Fruit fly (Drosophila melanogaster): ENCODE data around the gene bves.

The bves gene

DNA sequence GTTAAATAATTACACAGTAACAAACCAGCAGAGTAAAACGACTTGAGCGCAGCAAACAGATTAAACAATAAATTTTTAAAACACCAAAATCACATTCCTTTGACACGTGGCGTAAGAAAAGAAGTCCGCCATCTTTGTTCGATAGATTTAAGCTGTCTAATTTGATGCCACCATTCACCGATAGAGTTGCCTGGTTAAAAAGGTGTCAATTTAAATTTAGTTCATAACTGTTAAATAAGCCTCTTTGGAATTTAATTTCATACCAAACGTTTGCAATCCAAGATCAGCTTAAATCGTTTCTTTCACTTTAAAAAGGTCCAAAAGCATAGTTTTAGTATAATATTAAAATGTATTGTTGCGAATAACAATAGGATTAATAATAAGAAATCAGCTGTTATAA lies 48.3 kb downstream of the bves start, which contains the start of gene CG15446:
TSS of gene CG15446 (minus strand) at position 101 of the 400 bp plus-strand sequence.
- no peak for TF ChIP-seq Dfd (GFP tag; optimal IDR thresholded peaks at IDR 0.05)
- TF ChIP-seq h (GFP tag; optimal IDR thresholded peaks at IDR 0.05): no peak
- no peak for TF ChIP-seq Vsx2 (GFP tag; optimal IDR thresholded peaks at IDR 0.05; ENCODE audit: partially characterized antibody)
- TF ChIP-seq jim (GFP tag; optimal IDR thresholded peaks at IDR 0.05): no peak
- TF ChIP-seq N (GFP tag; optimal IDR thresholded peaks at IDR 0.05): no peak
- no peak for TF ChIP-seq Hr83 (GFP tag; optimal IDR thresholded peaks at IDR 0.05; ENCODE audit: poor library complexity, severe bottlenecking)
- no peak for TF ChIP-seq woc (GFP tag; optimal IDR thresholded peaks at IDR 0.05)
- no peak for TF ChIP-seq Jra (GFP tag; optimal IDR thresholded peaks at IDR 0.05)
- TF ChIP-seq rgr (GFP tag; optimal IDR thresholded peaks at IDR 0.05): no peak

DNA sequence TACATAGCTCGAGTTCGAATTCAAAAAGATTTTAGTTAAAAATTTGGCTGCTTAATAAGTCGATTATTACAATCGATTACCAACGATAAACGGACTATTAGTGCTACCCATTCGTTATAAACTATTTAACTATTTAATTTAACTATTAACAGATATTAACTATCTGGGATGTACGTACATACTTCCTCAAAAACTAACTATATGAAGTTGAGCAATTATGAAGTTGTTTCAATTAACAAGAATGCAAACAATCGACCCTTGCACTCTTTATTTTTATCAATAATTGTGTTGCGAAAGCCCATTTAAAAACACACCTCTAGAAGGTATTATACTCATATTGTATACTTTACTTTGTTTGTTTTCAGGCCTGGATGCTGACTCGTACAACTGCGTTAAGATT lies 52.5 kb downstream of the bves start, which contains the start of gene CG1503:
TSS of gene CG1503 (minus strand) at position 101 of the 400 bp plus-strand sequence.
- TF ChIP-seq GATAd (GFP tag; optimal IDR thresholded peaks at IDR 0.05): no peak
- TF ChIP-seq CrebA (GFP tag; optimal IDR thresholded peaks at IDR 0.05; ENCODE audit: borderline replicate concordance): no peak
- TF ChIP-seq brk (GFP tag; optimal IDR thresholded peaks at IDR 0.05): no peak
- no peak for TF ChIP-seq rgr (GFP tag; optimal IDR thresholded peaks at IDR 0.05)
- TF ChIP-seq Abd-B (GFP tag; optimal IDR thresholded peaks at IDR 0.05): no peak
- no peak for TF ChIP-seq fru (GFP tag; optimal IDR thresholded peaks at IDR 0.05)
- TF ChIP-seq CG9705 (GFP tag; optimal IDR thresholded peaks at IDR 0.05): no peak
- TF ChIP-seq Vsx2 (GFP tag; optimal IDR thresholded peaks at IDR 0.05; ENCODE audit: partially characterized antibody): no peak
- no peak for TF ChIP-seq Sp1 (GFP tag; optimal IDR thresholded peaks at IDR 0.05)
- no peak for TF ChIP-seq dmrt93B (GFP tag; optimal IDR thresholded peaks at IDR 0.05)
- no peak for TF ChIP-seq woc (GFP tag; optimal IDR thresholded peaks at IDR 0.05)
- no peak for TF ChIP-seq Rel (GFP tag; optimal IDR thresholded peaks at IDR 0.05)
- TF ChIP-seq Rel (tag; optimal IDR thresholded peaks at IDR 0.05): no peak
- no peak for TF ChIP-seq Hr78 (GFP tag; optimal IDR thresholded peaks at IDR 0.05)
- TF ChIP-seq OdsH (GFP tag; optimal IDR thresholded peaks at IDR 0.05): no peak
- no peak for TF ChIP-seq ey (GFP tag; optimal IDR thresholded peaks at IDR 0.05)

DNA sequence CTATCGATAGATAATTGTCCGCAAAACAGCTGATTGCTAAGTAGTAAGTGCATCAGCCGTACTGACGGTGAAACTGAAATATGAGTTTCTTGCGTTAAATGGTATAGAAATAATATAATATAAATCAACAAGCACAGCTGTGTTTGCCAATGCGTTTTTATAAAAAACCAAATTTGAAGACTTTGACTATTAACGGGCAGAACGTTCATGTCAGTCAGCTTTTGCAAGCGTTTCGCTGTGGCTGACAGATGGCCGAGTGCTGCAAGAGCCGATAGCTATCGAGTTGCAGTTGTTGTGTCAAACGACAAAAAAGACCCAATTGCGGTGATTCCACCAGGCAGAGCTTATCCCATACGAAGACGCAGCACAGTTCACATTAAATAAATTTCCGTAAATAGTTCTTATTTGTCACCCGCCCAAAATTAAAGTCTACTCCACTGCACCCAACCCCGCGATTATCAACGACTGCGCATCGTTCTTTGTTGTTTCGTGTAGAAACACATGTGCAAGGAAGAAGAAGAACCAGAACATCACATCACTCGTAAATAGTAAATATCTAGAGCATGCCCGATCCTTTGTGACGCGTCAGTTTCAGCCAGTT lies 63.2 kb downstream of the bves start, which contains the start of the genes unc and CG15445:
TSS of gene unc (minus strand) at position 51 of the 601 bp plus-strand sequence.
TSS of gene CG15445 (plus strand) at position 296 of the 601 bp plus-strand sequence.
- no peak for TF ChIP-seq CG32264 (GFP tag; optimal IDR thresholded peaks at IDR 0.05)
- no peak for TF ChIP-seq br (GFP tag; optimal IDR thresholded peaks at IDR 0.05)
- TF ChIP-seq jim (GFP tag; optimal IDR thresholded peaks at IDR 0.05): peak; percentile 70
- no peak for TF ChIP-seq foxo (GFP tag; optimal IDR thresholded peaks at IDR 0.05)
- no peak for TF ChIP-seq Sp1 (GFP tag; optimal IDR thresholded peaks at IDR 0.05)
- TF ChIP-seq sage (GFP tag; optimal IDR thresholded peaks at IDR 0.05): no peak
- TF ChIP-seq Mio (GFP tag; optimal IDR thresholded peaks at IDR 0.05): no peak
- peak; percentile 66 for TF ChIP-seq Vsx2 (GFP tag; optimal IDR thresholded peaks at IDR 0.05; ENCODE audit: partially characterized antibody)
- TF ChIP-seq h (GFP tag; optimal IDR thresholded peaks at IDR 0.05): peak; percentile 20
- TF ChIP-seq brk (GFP tag; optimal IDR thresholded peaks at IDR 0.05): no peak
- TF ChIP-seq CG9705 (GFP tag; optimal IDR thresholded peaks at IDR 0.05): no peak
- TF ChIP-seq N (GFP tag; optimal IDR thresholded peaks at IDR 0.05): no peak
- TF ChIP-seq dmrt93B (GFP tag; optimal IDR thresholded peaks at IDR 0.05): no peak
- TF ChIP-seq woc (GFP tag; optimal IDR thresholded peaks at IDR 0.05): no peak
- no peak for TF ChIP-seq Abd-B (GFP tag; optimal IDR thresholded peaks at IDR 0.05)
- TF ChIP-seq tai (GFP tag; optimal IDR thresholded peaks at IDR 0.05): no peak
- no peak for TF ChIP-seq Rel (GFP tag; optimal IDR thresholded peaks at IDR 0.05)
- TF ChIP-seq Rel (tag; optimal IDR thresholded peaks at IDR 0.05): peak; percentile 93
- no peak for TF ChIP-seq OdsH (GFP tag; optimal IDR thresholded peaks at IDR 0.05)
- no peak for TF ChIP-seq ey (GFP tag; optimal IDR thresholded peaks at IDR 0.05)
- no peak for TF ChIP-seq Hr78 (GFP tag; optimal IDR thresholded peaks at IDR 0.05)
- peak in 1 of 2 experiments; percentile 59 for TF ChIP-seq dl (GFP tag; optimal IDR thresholded peaks at IDR 0.05; ENCODE audit: insufficient read depth in 1 of 2, partially characterized antibody in 2 of 2)
- TF ChIP-seq Hr83 (GFP tag; optimal IDR thresholded peaks at IDR 0.05; ENCODE audit: poor library complexity, severe bottlenecking): no peak
- no peak for TF ChIP-seq CrebA (GFP tag; optimal IDR thresholded peaks at IDR 0.05; ENCODE audit: borderline replicate concordance)
- no peak for TF ChIP-seq usp (GFP tag; optimal IDR thresholded peaks at IDR 0.05)
- no peak for TF ChIP-seq sv (GFP tag; optimal IDR thresholded peaks at IDR 0.05)
- TF ChIP-seq Jra (GFP tag; optimal IDR thresholded peaks at IDR 0.05): no peak
- TF ChIP-seq fru (GFP tag; optimal IDR thresholded peaks at IDR 0.05): peak; percentile 5
- peak; percentile 89 for TF ChIP-seq Dif (GFP tag; optimal IDR thresholded peaks at IDR 0.05; ENCODE audit: partially characterized antibody)
- no peak for TF ChIP-seq Dfd (GFP tag; optimal IDR thresholded peaks at IDR 0.05)
- no peak for TF ChIP-seq Hnf4 (GFP tag; optimal IDR thresholded peaks at IDR 0.05)
- TF ChIP-seq psq (GFP tag; optimal IDR thresholded peaks at IDR 0.05): no peak
- TF ChIP-seq dsf (GFP tag; optimal IDR thresholded peaks at IDR 0.05; ENCODE audit: borderline replicate concordance): no peak
- no peak for TF ChIP-seq pan (optimal IDR thresholded peaks at IDR 0.05)
- TF ChIP-seq rgr (GFP tag; optimal IDR thresholded peaks at IDR 0.05): no peak
- TF ChIP-seq GATAd (GFP tag; optimal IDR thresholded peaks at IDR 0.05): no peak
- peak; percentile 22 for TF ChIP-seq Myc (optimal IDR thresholded peaks at IDR 0.05)
- no peak for TF ChIP-seq lola (GFP tag; optimal IDR thresholded peaks at IDR 0.05)
- TF ChIP-seq HLH106 (tag; optimal IDR thresholded peaks at IDR 0.05): peak; percentile 17
